Fruit fly (Drosophila melanogaster) whole organism, adult: Measurements from ENCODE around the gene RpS3.
A peak's percentile ranks its signal among the peaks of the same experiment; 100 is the strongest.

Experiments used
- CG11617 ChIP-seq: fragments of 200-800 bp; sonication (Bioruptor generic); optimal IDR thresholded peaks from 2 replicates; lab custom pipeline; 2017; ENCODE audit warnings: mild to moderate bottlenecking, missing biosample characterization, missing genetic modification reagents, missing genetic modification characterization
- CG12768 ChIP-seq: fragments of 200-800 bp; sonication (Bioruptor generic); optimal IDR thresholded peaks from 2 replicates; lab custom pipeline; 2017; ENCODE audit warnings: missing biosample characterization, missing genetic modification characterization, mild to moderate bottlenecking, moderate library complexity, missing genetic modification reagents
- CG14711 ChIP-seq: fragments of 200-800 bp; sonication (Bioruptor generic); optimal IDR thresholded peaks from 2 replicates; lab custom pipeline; 2018; ENCODE audit warnings: missing biosample characterization, mild to moderate bottlenecking, missing genetic modification characterization, moderate library complexity
- CG1620 ChIP-seq: fragments of 200-800 bp; sonication (Bioruptor generic); optimal IDR thresholded peaks from 2 replicates; lab custom pipeline; 2016; ENCODE audit warnings: missing biosample characterization, missing genetic modification characterization
- CG33017 ChIP-seq: fragments of 200-800 bp; sonication (Bioruptor generic); optimal IDR thresholded peaks from 2 replicates; lab custom pipeline; 2018; ENCODE audit warnings: missing biosample characterization, mild to moderate bottlenecking, missing genetic modification characterization, moderate library complexity
- CG5204 ChIP-seq: fragments of 200-800 bp; sonication (Bioruptor generic); optimal IDR thresholded peaks from 2 replicates; lab custom pipeline; 2016; ENCODE audit warnings: missing biosample characterization, missing genetic modification characterization
- CG7045 ChIP-seq: fragments of 200-800 bp; sonication (Bioruptor generic); optimal IDR thresholded peaks from 2 replicates; lab custom pipeline; 2017; ENCODE audit warnings: missing biosample characterization, mild to moderate bottlenecking, missing genetic modification characterization
- CG7101 ChIP-seq: fragments of 200-800 bp; sonication (Bioruptor generic); optimal IDR thresholded peaks from 2 replicates; lab custom pipeline; 2018; ENCODE audit warnings: missing biosample characterization, mild to moderate bottlenecking, missing genetic modification characterization, moderate library complexity
- Clk ChIP-seq: fragments of 200-800 bp; sonication (Bioruptor generic); optimal IDR thresholded peaks from 2 replicates; lab custom pipeline; 2017; ENCODE audit warnings: missing biosample characterization, missing genetic modification characterization
- Crg-1 ChIP-seq: fragments of 200-800 bp; sonication (Bioruptor generic); optimal IDR thresholded peaks from 2 replicates; lab custom pipeline; 2016; ENCODE audit warnings: missing biosample characterization, missing genetic modification characterization
- Hr96 ChIP-seq: fragments of 200-800 bp; sonication (Bioruptor generic); optimal IDR thresholded peaks from 2 replicates; lab custom pipeline; 2016; ENCODE audit warnings: missing biosample characterization, missing genetic modification characterization
- Mnt ChIP-seq: fragments of 200-800 bp; sonication (Bioruptor generic); optimal IDR thresholded peaks from 2 replicates; lab custom pipeline; 2016; ENCODE audit warnings: missing biosample characterization, mild to moderate bottlenecking, missing genetic modification characterization
- bab1 ChIP-seq: fragments of 200-800 bp; sonication (Bioruptor generic); optimal IDR thresholded peaks from 3 replicates; lab custom pipeline; 2019; ENCODE audit warnings: missing biosample characterization, mild to moderate bottlenecking, missing genetic modification characterization, moderate library complexity
- cic ChIP-seq: fragments of 200-800 bp; sonication (Bioruptor generic); optimal IDR thresholded peaks from 2 replicates; lab custom pipeline; 2017; ENCODE audit warnings: missing biosample characterization, mild to moderate bottlenecking, missing genetic modification characterization, moderate library complexity
- cnc ChIP-seq, 2 experiments: fragments of >200 bp; optimal IDR thresholded peaks; 2 replicates each; lab custom pipeline; 2017
- kay ChIP-seq: fragments of 200-800 bp; sonication (Bioruptor generic); peaks from one replicate; lab custom pipeline; 2016; ENCODE audit warnings: missing biosample characterization, missing genetic modification characterization, borderline replicate concordance
- ovo ChIP-seq: fragments of 200-800 bp; sonication (Bioruptor generic); optimal IDR thresholded peaks from 2 replicates; lab custom pipeline; 2016; ENCODE audit warnings: missing biosample characterization, missing genetic modification characterization
- pad ChIP-seq: fragments of 200-800 bp; sonication (Bioruptor generic); optimal IDR thresholded peaks from 3 replicates; lab custom pipeline; 2017; ENCODE audit warnings: missing biosample characterization, missing genetic modification characterization, mild to moderate bottlenecking, moderate library complexity, missing genetic modification reagents
- tj ChIP-seq: fragments of 200-800 bp; sonication (Bioruptor generic); optimal IDR thresholded peaks from 3 replicates; lab custom pipeline; 2017; ENCODE audit warnings: missing biosample characterization, mild to moderate bottlenecking, missing genetic modification characterization, moderate library complexity
- toe ChIP-seq: fragments of 200-800 bp; sonication (Bioruptor generic); optimal IDR thresholded peaks from 2 replicates; lab custom pipeline; 2016; ENCODE audit warnings: missing biosample characterization, missing genetic modification characterization

RpS3 gene

dm6 chr3R:23315630-23316029 is 43.0 kb upstream of the RpS3 start:
- TF ChIP-seq Clk (GFP tag; lab: Kevin White, UChicago) (no peak), Hr96 (GFP tag; lab: Kevin White, UChicago) (no peak), CG14711 (tag; lab: Kevin White, UChicago) (no peak), Mnt (GFP tag; lab: Kevin White, UChicago) (no peak)

DNA sequence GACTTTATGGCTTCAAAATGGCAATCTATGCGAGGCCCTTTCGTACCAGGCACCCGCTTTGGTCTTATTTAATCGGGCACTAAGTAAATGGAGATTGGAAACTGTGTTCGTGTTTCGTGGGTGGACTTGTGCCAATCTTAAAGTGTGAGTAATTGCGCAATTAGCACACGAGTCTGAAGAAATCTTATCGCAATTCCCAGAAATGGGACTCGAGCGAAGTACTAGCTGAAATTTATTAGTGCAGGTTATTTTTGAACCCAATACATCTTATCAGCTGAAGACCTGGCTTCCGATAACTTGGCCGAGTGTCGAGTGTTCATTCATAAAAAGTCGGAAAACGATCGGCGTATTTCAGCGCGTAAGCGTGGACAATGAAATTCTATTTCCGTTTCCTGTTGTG is 41.7 kb upstream of the RpS3 start:
- TF ChIP-seq CG12768 (no peak), toe (no peak), cic (GFP tag; lab: Kevin White, UChicago) (peak; percentile 92), Clk (GFP tag; lab: Kevin White, UChicago) (no peak), CG33017 (tag; lab: Kevin White, UChicago) (no peak), CG14711 (tag; lab: Kevin White, UChicago) (no peak)

- TF ChIP-seq CG7101 (tag; lab: Kevin White, UChicago), result no peak
- no peak for TF ChIP-seq CG5204 (GFP tag; lab: Kevin White, UChicago)
- TF ChIP-seq kay (GFP tag; lab: Kevin White, UChicago), result no peak
- peak; percentile 14 for TF ChIP-seq tj (GFP tag; lab: Kevin White, UChicago)
- no peak for TF ChIP-seq pad (GFP tag; lab: Kevin White, UChicago)
- TF ChIP-seq CG7045, result no peak
- no peak for TF ChIP-seq CG11617
- TF ChIP-seq ovo (GFP tag; lab: Kevin White, UChicago), result no peak
- TF ChIP-seq CG33017 (tag; lab: Kevin White, UChicago), result no peak
These were observed 39.7 kb upstream of the RpS3 start for dm6 chr3R:23318928-23319327.

dm6 chr3R:23320251-23320650 is 38.4 kb upstream of the RpS3 start:
- TF ChIP-seq CG14711 (tag; lab: Kevin White, UChicago) (no peak), kay (GFP tag; lab: Kevin White, UChicago) (peak; percentile 8)

dm6 chr3R:23323639-23324350 is 34.8 kb upstream of the RpS3 start:
- TF ChIP-seq CG1620 (GFP tag; lab: Kevin White, UChicago) (no peak), CG7045 (no peak), CG7101 (tag; lab: Kevin White, UChicago) (no peak), Clk (GFP tag; lab: Kevin White, UChicago) (no peak), Hr96 (GFP tag; lab: Kevin White, UChicago) (no peak), toe (no peak)

dm6 chr3R:23325710-23326109 is 32.9 kb upstream of the RpS3 start:
- TF ChIP-seq cic (GFP tag; lab: Kevin White, UChicago) (no peak), CG1620 (GFP tag; lab: Kevin White, UChicago) (no peak), tj (GFP tag; lab: Kevin White, UChicago) (no peak), cnc (optimal IDR thresholded peaks at IDR 0.05; lab: Kevin White, UChicago) (no peak), bab1 (GFP tag; lab: Kevin White, UChicago) (no peak), CG7101 (tag; lab: Kevin White, UChicago) (no peak), CG11617 (no peak), kay (GFP tag; lab: Kevin White, UChicago) (no peak), Clk (GFP tag; lab: Kevin White, UChicago) (no peak), pad (GFP tag; lab: Kevin White, UChicago) (no peak), Mnt (GFP tag; lab: Kevin White, UChicago) (no peak), CG7045 (no peak), ovo (GFP tag; lab: Kevin White, UChicago) (no peak), Hr96 (GFP tag; lab: Kevin White, UChicago) (no peak), toe (no peak), CG14711 (tag; lab: Kevin White, UChicago) (no peak), CG12768 (no peak), CG33017 (tag; lab: Kevin White, UChicago) (no peak), Crg-1 (GFP tag; lab: Kevin White, UChicago) (no peak), CG5204 (GFP tag; lab: Kevin White, UChicago) (no peak)

dm6 chr3R:23326292-23326691 is 32.3 kb upstream of the RpS3 start:
- no peak for TF ChIP-seq CG14711 (tag; lab: Kevin White, UChicago)
- peak; percentile 6 for TF ChIP-seq Clk (GFP tag; lab: Kevin White, UChicago)
- TF ChIP-seq CG1620 (GFP tag; lab: Kevin White, UChicago), result no peak
- no peak for TF ChIP-seq CG5204 (GFP tag; lab: Kevin White, UChicago)
- no peak for TF ChIP-seq CG11617
- TF ChIP-seq kay (GFP tag; lab: Kevin White, UChicago), result no peak
- no peak for TF ChIP-seq CG7045
- TF ChIP-seq Crg-1 (GFP tag; lab: Kevin White, UChicago), result no peak
- no peak for TF ChIP-seq toe
- TF ChIP-seq CG33017 (tag; lab: Kevin White, UChicago), result peak; percentile 26
- TF ChIP-seq CG7101 (tag; lab: Kevin White, UChicago), result peak; percentile 36
- no peak for TF ChIP-seq Hr96 (GFP tag; lab: Kevin White, UChicago)
- TF ChIP-seq cnc (optimal IDR thresholded peaks at IDR 0.05; lab: Kevin White, UChicago), result no peak
- TF ChIP-seq Mnt (GFP tag; lab: Kevin White, UChicago), result no peak
- TF ChIP-seq cic (GFP tag; lab: Kevin White, UChicago), result no peak
- TF ChIP-seq CG12768, result peak; percentile 17
- TF ChIP-seq pad (GFP tag; lab: Kevin White, UChicago), result no peak
